Worm (Caenorhabditis elegans): ENCODE measurements around the gene F01D4.8.
A peak's percentile ranks its signal among the peaks of the same experiment; 100 is the strongest.

Gene F01D4.8

ce11 chrIV:10403193-10404058 lies 49.5 kb downstream of the F01D4.8 start, which contains the start of gene gpa-7:
TSS of gene gpa-7 (plus strand) at chrIV:10404008.
- TF ChIP-seq med-1 (GFP tag; optimal IDR thresholded peaks at IDR 0.05; ENCODE audit: insufficient read depth) (no peak), cog-1 (tag; optimal IDR thresholded peaks at IDR 0.05) (peak; percentile 80)

Data from whole organism, midembryonic.